Fruit fly (Drosophila melanogaster) whole organism, prepupa: Measurements from ENCODE around the gene Obp28a.

Source experiments
- CG10631 ChIP-seq: fragments of 200-800 bp; sonication (Bioruptor generic); optimal IDR thresholded peaks from 2 replicates; lab custom pipeline; 2016; ENCODE audit warnings: missing biosample characterization, missing genetic modification characterization
- CG10669 ChIP-seq: fragments of 200-800 bp; sonication (Bioruptor generic); optimal IDR thresholded peaks from 3 replicates; lab custom pipeline; 2018; ENCODE audit warnings: missing biosample characterization, mild to moderate bottlenecking, missing genetic modification characterization, moderate library complexity
- CG11762 ChIP-seq: fragments of 200-800 bp; sonication (Bioruptor generic); optimal IDR thresholded peaks from 3 replicates; lab custom pipeline; 2016; ENCODE audit warnings: missing biosample characterization, missing genetic modification characterization; ENCODE audit not compliant: insufficient read depth
- CG11902 ChIP-seq: fragments of 200-800 bp; sonication (Bioruptor generic); optimal IDR thresholded peaks from 3 replicates; lab custom pipeline; 2016; ENCODE audit warnings: missing biosample characterization, missing genetic modification characterization
- CG15336 ChIP-seq: fragments of 200-800 bp; sonication (Bioruptor generic); IDR thresholded peaks from 2 replicates; pipeline ENCODE4 v1.3.6; 2022; ENCODE audit warnings: missing biosample characterization, missing genetic modification characterization
- CG16779 ChIP-seq: fragments of 200-800 bp; sonication (Bioruptor generic); optimal IDR thresholded peaks from 3 replicates; lab custom pipeline; 2017; ENCODE audit warnings: missing biosample characterization, mild to moderate bottlenecking, missing genetic modification characterization
- CG3032 ChIP-seq: fragments of 200-800 bp; optimal IDR thresholded peaks from 2 replicates; lab custom pipeline; 2019; ENCODE audit warnings: missing biosample characterization, mild to moderate bottlenecking, missing genetic modification characterization, moderate library complexity
- CG31627 ChIP-seq: fragments of 200-800 bp; sonication (Bioruptor generic); optimal IDR thresholded peaks from 3 replicates; lab custom pipeline; 2016; ENCODE audit warnings: missing biosample characterization, missing genetic modification characterization
- CG32006 ChIP-seq: fragments of 200-800 bp; sonication (Bioruptor generic); optimal IDR thresholded peaks from 3 replicates; lab custom pipeline; 2017; ENCODE audit warnings: missing biosample characterization, mild to moderate bottlenecking, missing genetic modification characterization
- CG34406 ChIP-seq: fragments of 200-800 bp; sonication (Bioruptor generic); optimal IDR thresholded peaks from 3 replicates; lab custom pipeline; 2016; ENCODE audit warnings: missing biosample characterization, missing genetic modification characterization
- CG3919 ChIP-seq: fragments of 200-800 bp; sonication (Bioruptor generic); optimal IDR thresholded peaks from 3 replicates; lab custom pipeline; 2016; ENCODE audit warnings: missing biosample characterization, missing genetic modification characterization
- CG4318 ChIP-seq: fragments of 200-800 bp; sonication (Bioruptor generic); optimal IDR thresholded peaks from 3 replicates; lab custom pipeline; 2017; ENCODE audit warnings: missing biosample characterization, mild to moderate bottlenecking, missing genetic modification characterization
- CG6163 ChIP-seq: fragments of 200-800 bp; sonication (Bioruptor generic); IDR thresholded peaks from 3 replicates; pipeline ENCODE4 v1.3.6; 2022; ENCODE audit warnings: missing biosample characterization, missing genetic modification characterization
- CG6276 ChIP-seq: fragments of 200-800 bp; sonication (Bioruptor generic); optimal IDR thresholded peaks from 2 replicates; lab custom pipeline; 2017; ENCODE audit warnings: missing biosample characterization, mild to moderate bottlenecking, missing genetic modification characterization
- CG6808 ChIP-seq: fragments of 200-800 bp; sonication (Bioruptor generic); optimal IDR thresholded peaks from 3 replicates; lab custom pipeline; 2017; ENCODE audit warnings: missing biosample characterization, missing genetic modification characterization, mild to moderate bottlenecking, moderate library complexity, missing genetic modification reagents
- CG6854 ChIP-seq: fragments of 200-800 bp; sonication (Bioruptor generic); optimal IDR thresholded peaks from 2 replicates; lab custom pipeline; 2017; ENCODE audit warnings: missing biosample characterization, mild to moderate bottlenecking, missing genetic modification characterization
- CG7368 ChIP-seq: fragments of 200-800 bp; sonication (Bioruptor generic); optimal IDR thresholded peaks from 3 replicates; lab custom pipeline; 2016; ENCODE audit warnings: missing biosample characterization, missing genetic modification characterization
- CG8119 ChIP-seq: fragments of 200-800 bp; sonication (Bioruptor generic); IDR thresholded peaks from 3 replicates; pipeline ENCODE4 v1.3.6; 2022; ENCODE audit warnings: missing biosample characterization, missing genetic modification characterization
- CG8319 ChIP-seq: fragments of 200-800 bp; sonication (Bioruptor generic); optimal IDR thresholded peaks from 3 replicates; lab custom pipeline; 2016; ENCODE audit warnings: missing biosample characterization, missing genetic modification characterization
- CG8632 ChIP-seq: fragments of 200-800 bp; sonication (Bioruptor generic); optimal IDR thresholded peaks from 3 replicates; lab custom pipeline; 2016; ENCODE audit warnings: missing biosample characterization, missing genetic modification characterization
- CG9139 ChIP-seq: fragments of 200-800 bp; sonication (Bioruptor generic); optimal IDR thresholded peaks from 3 replicates; lab custom pipeline; 2017; ENCODE audit warnings: missing biosample characterization, mild to moderate bottlenecking, missing genetic modification characterization
- Eip75B ChIP-seq: fragments of 200-800 bp; sonication (Bioruptor generic); optimal IDR thresholded peaks from 3 replicates; lab custom pipeline; 2016; ENCODE audit warnings: missing biosample characterization, missing genetic modification characterization
- Eip78C ChIP-seq: fragments of 200-800 bp; sonication (Bioruptor generic); peaks from one replicate; lab custom pipeline; 2016; ENCODE audit warnings: missing biosample characterization, missing genetic modification characterization
- Eip93F ChIP-seq: fragments of 200-800 bp; sonication (Bioruptor generic); optimal IDR thresholded peaks from 2 replicates; lab custom pipeline; 2016; ENCODE audit warnings: missing biosample characterization, mild to moderate bottlenecking, missing genetic modification characterization
- Ets21C ChIP-seq: fragments of 200-800 bp; sonication (Bioruptor generic); optimal IDR thresholded peaks from 3 replicates; lab custom pipeline; 2016; ENCODE audit warnings: missing biosample characterization, missing genetic modification characterization
- Ets96B ChIP-seq: fragments of 200-800 bp; optimal IDR thresholded peaks from 2 replicates; lab custom pipeline; 2019; ENCODE audit warnings: missing biosample characterization, mild to moderate bottlenecking, missing genetic modification characterization, moderate library complexity
- Gug ChIP-seq: fragments of 200-800 bp; sonication (Bioruptor generic); IDR thresholded peaks from 2 replicates; pipeline ENCODE4 v1.3.6; 2022; ENCODE audit warnings: missing biosample characterization, missing genetic modification characterization
- Hr38 ChIP-seq: sonication (Bioruptor generic); optimal IDR thresholded peaks from 2 replicates; lab custom pipeline; 2016; ENCODE audit warnings: missing biosample characterization, missing genetic modification characterization
- Hr39 ChIP-seq: fragments of 200-800 bp; sonication (Bioruptor generic); optimal IDR thresholded peaks from 2 replicates; lab custom pipeline; 2016; ENCODE audit warnings: missing biosample characterization, missing genetic modification characterization
- Hr4 ChIP-seq: fragments of 200-800 bp; sonication (Bioruptor generic); optimal IDR thresholded peaks from 3 replicates; lab custom pipeline; 2016; ENCODE audit warnings: missing biosample characterization, missing genetic modification characterization
- Lpt ChIP-seq: fragments of 200-800 bp; sonication (Bioruptor generic); optimal IDR thresholded peaks from 3 replicates; lab custom pipeline; 2016; ENCODE audit warnings: missing biosample characterization, missing genetic modification characterization
- Met ChIP-seq: fragments of 200-800 bp; sonication (Bioruptor generic); optimal IDR thresholded peaks from 3 replicates; lab custom pipeline; 2016; ENCODE audit warnings: missing biosample characterization, missing genetic modification characterization
- OdsH ChIP-seq: fragments of 200-800 bp; sonication (Bioruptor generic); optimal IDR thresholded peaks from 3 replicates; lab custom pipeline; 2016; ENCODE audit warnings: missing biosample characterization, missing genetic modification characterization
- Smox ChIP-seq: fragments of 200-800 bp; sonication (Bioruptor generic); optimal IDR thresholded peaks from 3 replicates; lab custom pipeline; 2016; ENCODE audit warnings: missing biosample characterization, missing genetic modification characterization
- Sox102F ChIP-seq: fragments of 200-800 bp; sonication (Bioruptor generic); optimal IDR thresholded peaks from 2 replicates; lab custom pipeline; 2016; ENCODE audit warnings: missing biosample characterization, mild to moderate bottlenecking, missing genetic modification characterization
- Sox14 ChIP-seq: fragments of 200-800 bp; sonication (Bioruptor generic); optimal IDR thresholded peaks from 3 replicates; lab custom pipeline; 2016; ENCODE audit warnings: missing biosample characterization, missing genetic modification characterization
- Sox15 ChIP-seq: fragments of 200-800 bp; sonication (Bioruptor generic); optimal IDR thresholded peaks from 3 replicates; lab custom pipeline; 2016; ENCODE audit warnings: missing biosample characterization, missing genetic modification characterization
- achi ChIP-seq: fragments of 200-800 bp; sonication (Bioruptor generic); optimal IDR thresholded peaks from 3 replicates; lab custom pipeline; 2016; ENCODE audit warnings: missing biosample characterization, missing genetic modification characterization
- acj6 ChIP-seq: fragments of 200-800 bp; sonication (Bioruptor generic); optimal IDR thresholded peaks from 3 replicates; lab custom pipeline; 2016; ENCODE audit warnings: missing biosample characterization, missing genetic modification characterization
- cyc ChIP-seq: fragments of 200-800 bp; sonication (Bioruptor generic); optimal IDR thresholded peaks from 3 replicates; lab custom pipeline; 2016; ENCODE audit warnings: missing biosample characterization, missing genetic modification characterization
- dac ChIP-seq: fragments of 200-800 bp; sonication (Bioruptor generic); optimal IDR thresholded peaks from 2 replicates; lab custom pipeline; 2017; ENCODE audit warnings: missing biosample characterization, mild to moderate bottlenecking, missing genetic modification characterization
- dsx ChIP-seq: fragments of 200-800 bp; optimal IDR thresholded peaks from 3 replicates; lab custom pipeline; 2019; ENCODE audit warnings: missing biosample characterization, mild to moderate bottlenecking, missing genetic modification characterization, moderate library complexity; ENCODE audit not compliant: poor library complexity, severe bottlenecking
- eg ChIP-seq: fragments of 200-800 bp; sonication (Bioruptor generic); IDR thresholded peaks from 3 replicates; pipeline ENCODE4 v1.3.6; 2022; ENCODE audit warnings: missing biosample characterization, missing genetic modification characterization
- fd85E ChIP-seq: fragments of 200-800 bp; sonication (Bioruptor generic); optimal IDR thresholded peaks from 3 replicates; lab custom pipeline; 2016; ENCODE audit warnings: missing biosample characterization, missing genetic modification characterization
- fkh ChIP-seq: fragments of 200-800 bp; sonication (Bioruptor generic); optimal IDR thresholded peaks from 3 replicates; lab custom pipeline; 2017; ENCODE audit warnings: missing biosample characterization, mild to moderate bottlenecking, missing genetic modification characterization, moderate library complexity
- lz ChIP-seq: fragments of 200-800 bp; sonication (Bioruptor generic); optimal IDR thresholded peaks from 3 replicates; lab custom pipeline; 2016; ENCODE audit warnings: missing biosample characterization, missing genetic modification characterization
- net ChIP-seq: fragments of 200-800 bp; sonication (Bioruptor generic); optimal IDR thresholded peaks from 3 replicates; lab custom pipeline; 2016; ENCODE audit warnings: missing biosample characterization, missing genetic modification characterization
- pdm3 ChIP-seq: fragments of 200-800 bp; sonication (Bioruptor generic); optimal IDR thresholded peaks from 3 replicates; lab custom pipeline; 2016; ENCODE audit warnings: missing biosample characterization, missing genetic modification characterization
- salr ChIP-seq, 2 experiments: fragments of 200-800 bp; sonication (Bioruptor generic); optimal IDR thresholded peaks; 3 replicates each; lab custom pipeline; 2016 to 2018; ENCODE audit warnings: missing biosample characterization in 2 of 2, missing genetic modification characterization in 2 of 2, mild to moderate bottlenecking in 1 of 2
- spab ChIP-seq: fragments of 200-800 bp; sonication (Bioruptor generic); optimal IDR thresholded peaks from 2 replicates; lab custom pipeline; 2017; ENCODE audit warnings: missing biosample characterization, mild to moderate bottlenecking, missing genetic modification characterization, missing genetic modification reagents
- ss ChIP-seq, 2 experiments: fragments of 200-800 bp; sonication (Bioruptor generic); optimal IDR thresholded peaks; 2 replicates in 1 of 2; 3 replicates in 1 of 2; lab custom pipeline; 2017 to 2018; ENCODE audit warnings: mild to moderate bottlenecking in 2 of 2, missing biosample characterization in 2 of 2, missing genetic modification characterization in 2 of 2, moderate library complexity in 1 of 2
- svp ChIP-seq: fragments of 200-800 bp; sonication (Bioruptor generic); peaks from one replicate; lab custom pipeline; 2016; ENCODE audit warnings: missing biosample characterization, missing genetic modification characterization
- topi ChIP-seq: fragments of 200-800 bp; sonication (Bioruptor generic); optimal IDR thresholded peaks from 3 replicates; lab custom pipeline; 2016; ENCODE audit warnings: missing biosample characterization, missing genetic modification characterization
- vri ChIP-seq: fragments of 200-800 bp; sonication (Bioruptor generic); optimal IDR thresholded peaks from 3 replicates; lab custom pipeline; 2016; ENCODE audit warnings: missing biosample characterization, mild to moderate bottlenecking, missing genetic modification characterization

Obp28a gene

DNA sequence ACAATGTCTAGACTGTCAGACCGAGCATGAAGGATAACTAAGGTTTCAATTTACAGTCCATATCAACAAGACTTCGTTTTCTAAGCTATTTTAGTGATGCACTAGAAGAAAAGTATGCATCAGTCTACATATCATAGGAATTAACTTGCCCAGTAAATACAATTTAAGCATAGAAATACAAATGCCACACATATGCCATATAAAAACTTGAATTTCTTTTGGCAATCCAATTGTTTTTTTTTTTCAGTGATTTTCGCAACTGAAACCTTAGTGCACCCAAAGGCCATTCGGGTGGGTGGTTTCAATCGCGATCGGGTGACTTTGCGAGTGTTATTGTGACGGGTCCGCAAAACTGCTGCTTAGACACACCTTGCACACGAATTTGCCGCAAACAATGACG, 23.4 kb upstream of the Obp28a start:
- peak; percentile 21 for TF ChIP-seq CG32006 (GFP tag; lab: Kevin White, UChicago)
- TF ChIP-seq fd85E (GFP tag; lab: Kevin White, UChicago): no peak
- no peak for TF ChIP-seq CG8319
- TF ChIP-seq CG6854: no peak
- TF ChIP-seq acj6 (GFP tag; lab: Kevin White, UChicago): no peak
- TF ChIP-seq Met (GFP tag; lab: Kevin White, UChicago): no peak
- no peak for TF ChIP-seq topi (GFP tag; lab: Kevin White, UChicago)
- no peak for TF ChIP-seq CG11762 (GFP tag; lab: Kevin White, UChicago)
- no peak for TF ChIP-seq Sox14 (GFP tag; lab: Kevin White, UChicago)
- 0 out of 2 replicates have a peak, but pooled peaks have one; percentile 50 for TF ChIP-seq CG15336 (GFP tag; lab: Robert Waterston, UW)
- no peak for TF ChIP-seq Hr4 (GFP tag; lab: Kevin White, UChicago)
- TF ChIP-seq cyc (GFP tag; lab: Kevin White, UChicago): no peak
- TF ChIP-seq net (GFP tag; lab: Kevin White, UChicago): no peak
- no peak for TF ChIP-seq CG3032 (tag; lab: Kevin White, UChicago)
- no peak for TF ChIP-seq CG16779 (tag; lab: Kevin White, UChicago)
- no peak for TF ChIP-seq pdm3
- no peak for TF ChIP-seq CG10631
- no peak for TF ChIP-seq Hr39 (GFP tag; lab: Kevin White, UChicago)
- no peak for TF ChIP-seq CG10669 (GFP tag; lab: Kevin White, UChicago)
- no peak for TF ChIP-seq fkh (GFP tag; lab: Kevin White, UChicago)
- no peak for TF ChIP-seq lz (GFP tag; lab: Kevin White, UChicago)
- TF ChIP-seq CG7368 (GFP tag; lab: Kevin White, UChicago): no peak
- TF ChIP-seq Eip78C (GFP tag; lab: Kevin White, UChicago): no peak
- peak; percentile 15 for TF ChIP-seq Lpt (GFP tag; lab: Kevin White, UChicago)
- no peak for TF ChIP-seq CG31627 (GFP tag; lab: Kevin White, UChicago)
- TF ChIP-seq Ets21C: no peak
- TF ChIP-seq CG3919: no peak
- peak; percentile 54; the same call in 1 of the 3 replicates for TF ChIP-seq CG6163
- no peak for TF ChIP-seq CG4318 (GFP tag; lab: Kevin White, UChicago)
- TF ChIP-seq dsx (GFP tag; lab: Kevin White, UChicago): no peak
- TF ChIP-seq spab (GFP tag; lab: Kevin White, UChicago): no peak
- TF ChIP-seq OdsH: peak; percentile 20
- TF ChIP-seq CG6808 (GFP tag; lab: Kevin White, UChicago): no peak
- TF ChIP-seq CG6276 (GFP tag; lab: Kevin White, UChicago): peak; percentile 11
- no peak for TF ChIP-seq Eip75B (GFP tag; lab: Kevin White, UChicago)
- no peak for TF ChIP-seq CG34406 (GFP tag; lab: Kevin White, UChicago)
- no peak for TF ChIP-seq CG9139 (GFP tag; lab: Kevin White, UChicago)
- no peak for TF ChIP-seq CG11902 (GFP tag; lab: Kevin White, UChicago)
- TF ChIP-seq CG8119: no peak
- TF ChIP-seq eg (GFP tag; lab: Robert Waterston, UW): peak; percentile 68
- TF ChIP-seq Ets96B (tag; lab: Kevin White, UChicago): no peak
- no peak for TF ChIP-seq svp (GFP tag; lab: Kevin White, UChicago)
- no peak for TF ChIP-seq Sox102F (GFP tag; lab: Kevin White, UChicago)
- TF ChIP-seq salr (GFP tag; optimal IDR thresholded peaks at IDR 0.05; lab: Kevin White, UChicago): no peak
- TF ChIP-seq Gug (GFP tag; lab: Robert Waterston, UW): no peak
- TF ChIP-seq Sox15 (GFP tag; lab: Kevin White, UChicago): no peak
- no peak for TF ChIP-seq CG8632 (GFP tag; lab: Kevin White, UChicago)
- no peak for TF ChIP-seq Smox (GFP tag; lab: Kevin White, UChicago)
- TF ChIP-seq ss (GFP tag; optimal IDR thresholded peaks at IDR 0.05; lab: Kevin White, UChicago): no peak
- TF ChIP-seq achi (GFP tag; lab: Kevin White, UChicago): no peak
- no peak for TF ChIP-seq Eip93F (GFP tag; lab: Kevin White, UChicago)
- TF ChIP-seq dac (GFP tag; lab: Kevin White, UChicago): no peak
- TF ChIP-seq Hr38 (GFP tag; lab: Kevin White, UChicago): no peak
- no peak for TF ChIP-seq vri
